Worm (Caenorhabditis elegans): ENCODE results near the gene Y37H2A.12.
"Not testable (repeated sequence)": the region's sequence is repeated elsewhere in the genome, so short reads cannot be mapped to it uniquely, and the experiment has no call there.

The Y37H2A.12 gene

DNA sequence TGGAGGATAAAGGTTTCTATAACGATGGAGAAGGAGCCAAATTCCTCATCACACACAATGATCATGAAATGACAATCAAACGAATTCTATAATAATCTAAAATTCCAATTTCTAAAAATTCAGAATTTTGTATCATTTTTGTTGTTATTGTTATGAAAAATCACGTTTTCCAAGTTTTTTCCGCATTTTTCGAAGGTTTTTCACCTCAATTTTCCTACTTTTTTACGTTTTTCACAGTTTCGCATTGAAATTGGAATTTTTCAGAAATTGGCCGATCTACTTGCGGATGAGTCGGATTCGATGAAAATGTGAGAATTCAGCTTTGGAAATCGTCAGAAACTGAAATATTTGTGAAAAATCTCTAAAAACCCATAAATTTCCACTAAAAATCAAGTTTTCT lies 5.9 kb downstream of the Y37H2A.12 start, which contains the start of gene fbxa-210:
fbxa-210 (plus strand) TSS at position 301 of the 400 bp plus-strand sequence.
- TF ChIP-seq rnt-1 (tag; optimal IDR thresholded peaks at IDR 0.05) (no peak), nhr-76 (tag; optimal IDR thresholded peaks at IDR 0.05) (no peak), tbx-2 (tag; optimal IDR thresholded peaks at IDR 0.05) (no peak), nhr-90 (tag; optimal IDR thresholded peaks at IDR 0.05; ENCODE audit: poor library complexity) (no peak), nhr-28 (tag; optimal IDR thresholded peaks at IDR 0.05) (no peak), ztf-4 (tag; optimal IDR thresholded peaks at IDR 0.05) (no peak), sup-37 (GFP tag; optimal IDR thresholded peaks at IDR 0.05) (no peak), egl-27 (tag; optimal IDR thresholded peaks at IDR 0.05) (no peak), efl-1 (optimal IDR thresholded peaks at IDR 0.05) (no peak), efl-1 (GFP tag; optimal IDR thresholded peaks at IDR 0.05 in 1 of 2) (no peak)

DNA sequence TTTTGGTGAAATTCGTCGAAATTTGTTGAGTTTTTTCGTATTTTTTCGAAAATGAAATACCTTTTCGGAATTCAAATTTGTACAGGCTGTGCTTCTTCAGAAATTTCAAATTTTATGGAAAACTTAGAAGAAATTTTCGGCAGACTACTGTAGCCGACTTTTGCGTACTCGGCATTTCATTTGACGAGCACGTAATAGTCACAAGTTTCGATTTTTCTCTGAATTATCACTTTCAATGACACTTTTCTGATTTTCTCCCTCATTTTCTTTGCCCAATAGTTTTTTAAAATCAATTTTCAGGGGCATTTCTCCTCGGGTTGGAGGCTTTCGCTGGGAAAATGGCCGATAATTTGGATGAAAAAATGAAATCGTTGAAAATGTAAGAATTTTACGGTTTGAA lies 7.3 kb downstream of the Y37H2A.12 start, which contains the start of gene fbxa-107:
fbxa-107 (plus strand) TSS at position 301 of the 400 bp plus-strand sequence.
- TF ChIP-seq nhr-20 (tag; optimal IDR thresholded peaks at IDR 0.05) = no peak
- no peak for TF ChIP-seq ceh-88 (GFP tag; IDR thresholded peaks at IDR 0.05)
- no peak for TF ChIP-seq pqm-1 (tag; optimal IDR thresholded peaks at IDR 0.05)
- TF ChIP-seq lir-3 (tag; optimal IDR thresholded peaks at IDR 0.05; ENCODE audit: poor library complexity) = no peak
- TF ChIP-seq fkh-8 (tag; optimal IDR thresholded peaks at IDR 0.05) = no peak
- no peak for TF ChIP-seq aly-2 (tag; optimal IDR thresholded peaks at IDR 0.05)
- no peak for TF ChIP-seq xbp-1 (tag; optimal IDR thresholded peaks at IDR 0.05)
- TF ChIP-seq egl-27 (tag; optimal IDR thresholded peaks at IDR 0.05) = no peak
- no peak for TF ChIP-seq ceh-8 (GFP tag; optimal IDR thresholded peaks at IDR 0.05)
- no peak for TF ChIP-seq ztf-4 (tag; optimal IDR thresholded peaks at IDR 0.05)
- TF ChIP-seq pax-3 (tag; optimal IDR thresholded peaks at IDR 0.05) = no peak
- no peak for TF ChIP-seq unc-86 (tag; optimal IDR thresholded peaks at IDR 0.05)

DNA sequence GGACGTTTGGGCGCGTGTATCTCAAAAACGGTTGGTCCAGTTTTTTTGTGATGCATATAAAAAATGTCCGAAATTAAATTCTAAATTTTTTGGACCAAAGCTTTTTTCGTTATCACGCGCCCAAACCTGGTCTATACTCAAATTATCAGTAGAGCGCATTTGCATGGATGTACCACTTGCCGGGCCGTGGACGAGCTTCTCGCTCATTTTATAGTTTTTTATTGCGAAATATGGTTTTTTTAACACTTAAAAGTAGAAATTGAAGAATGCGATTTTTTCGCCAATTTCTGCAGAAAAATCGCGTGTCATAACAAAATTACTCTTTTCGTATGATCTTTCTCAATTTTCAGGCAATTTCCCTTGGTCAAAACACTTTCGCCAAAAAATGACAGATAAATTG lies 15.9 kb downstream of the Y37H2A.12 start:
- TF ChIP-seq dpl-1 (GFP tag; optimal IDR thresholded peaks at IDR 0.05) = peak in 1 of 3 experiments; percentile 9
- not testable (repeated sequence) for TF ChIP-seq efl-1 (optimal IDR thresholded peaks at IDR 0.05)
- peak in 1 of 2 experiments; percentile 35 for TF ChIP-seq efl-1 (GFP tag; optimal IDR thresholded peaks at IDR 0.05 in 1 of 2)

DNA sequence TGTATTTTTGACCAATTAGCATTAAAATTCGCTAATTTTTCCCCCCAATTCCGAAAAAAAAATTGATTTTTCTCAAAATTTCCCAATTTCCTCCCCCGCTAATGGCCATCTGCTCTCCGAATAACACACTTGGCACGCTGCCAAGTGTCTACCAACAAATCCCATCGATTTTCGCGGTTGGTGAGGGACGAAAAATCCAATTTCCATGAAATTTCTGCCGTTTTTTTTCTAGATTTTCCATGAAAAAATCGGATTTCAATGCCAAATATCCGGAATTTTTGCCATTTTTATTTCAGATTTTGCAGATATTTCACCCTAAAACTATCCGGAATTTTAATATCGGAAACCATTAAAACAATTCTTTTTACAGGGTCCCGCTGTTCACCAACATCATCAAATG lies 21.5 kb downstream of the Y37H2A.12 start:
- TF ChIP-seq mdl-1 (tag; optimal IDR thresholded peaks at IDR 0.05) (no peak), nhr-12 (tag; optimal IDR thresholded peaks at IDR 0.05) (no peak), nhr-28 (tag; optimal IDR thresholded peaks at IDR 0.05) (no peak), zip-4 (GFP tag; optimal IDR thresholded peaks at IDR 0.05) (no peak), vab-15 (tag; optimal IDR thresholded peaks at IDR 0.05) (no peak), nhr-237 (tag; optimal IDR thresholded peaks at IDR 0.05) (no peak), fos-1 (tag; optimal IDR thresholded peaks at IDR 0.05) (no peak), lin-39 (tag; optimal IDR thresholded peaks at IDR 0.05) (no peak), ama-1 (optimal IDR thresholded peaks at IDR 0.05) (no peak), lin-13 (GFP tag; optimal IDR thresholded peaks at IDR 0.05) (no peak), nhr-20 (tag; optimal IDR thresholded peaks at IDR 0.05) (no peak), irx-1 (tag; optimal IDR thresholded peaks at IDR 0.05) (no peak), ceh-63 (GFP tag; optimal IDR thresholded peaks at IDR 0.05) (no peak)

DNA sequence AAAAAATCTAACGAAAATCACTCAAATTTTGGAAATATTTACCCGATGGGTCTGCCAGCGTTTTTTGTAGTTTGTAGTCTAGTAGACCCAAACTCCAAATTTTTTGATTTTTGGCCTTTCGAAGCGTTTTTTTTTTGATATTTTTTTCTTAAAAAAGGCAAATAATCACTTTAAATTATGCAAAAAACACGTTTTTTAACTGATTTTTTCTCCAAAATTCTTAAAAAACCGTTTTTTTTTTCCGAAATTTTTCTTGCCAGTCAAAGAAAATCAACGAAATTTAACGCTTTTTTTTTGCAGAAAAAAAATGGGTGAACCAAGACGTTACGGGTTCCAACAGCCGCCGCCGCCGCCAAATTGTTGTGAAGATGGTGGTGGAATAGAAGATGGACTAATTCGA lies 23.0 kb downstream of the Y37H2A.12 start, which contains the start of gene Y37H2A.1:
Y37H2A.1 (plus strand) TSS at position 301 of the 400 bp plus-strand sequence.
- TF ChIP-seq unc-86 (tag; optimal IDR thresholded peaks at IDR 0.05) (no peak), ztf-11 (tag; optimal IDR thresholded peaks at IDR 0.05) (no peak), xbp-1 (tag; optimal IDR thresholded peaks at IDR 0.05) (no peak), alr-1 (tag; optimal IDR thresholded peaks at IDR 0.05; ENCODE audit: borderline replicate concordance) (no peak), ama-1 (optimal IDR thresholded peaks at IDR 0.05) (no peak), zip-4 (GFP tag; optimal IDR thresholded peaks at IDR 0.05) (no peak), efl-1 (optimal IDR thresholded peaks at IDR 0.05) (no peak), efl-1 (GFP tag; optimal IDR thresholded peaks at IDR 0.05 in 1 of 2) (peak in 1 of 2 experiments; percentile 65), hpl-2 (GFP tag; optimal IDR thresholded peaks at IDR 0.05) (no peak), ceh-88 (GFP tag; IDR thresholded peaks at IDR 0.05) (no peak)
